Fruit fly (Drosophila melanogaster): ENCODE results near the gene Try29F.

DNA sequence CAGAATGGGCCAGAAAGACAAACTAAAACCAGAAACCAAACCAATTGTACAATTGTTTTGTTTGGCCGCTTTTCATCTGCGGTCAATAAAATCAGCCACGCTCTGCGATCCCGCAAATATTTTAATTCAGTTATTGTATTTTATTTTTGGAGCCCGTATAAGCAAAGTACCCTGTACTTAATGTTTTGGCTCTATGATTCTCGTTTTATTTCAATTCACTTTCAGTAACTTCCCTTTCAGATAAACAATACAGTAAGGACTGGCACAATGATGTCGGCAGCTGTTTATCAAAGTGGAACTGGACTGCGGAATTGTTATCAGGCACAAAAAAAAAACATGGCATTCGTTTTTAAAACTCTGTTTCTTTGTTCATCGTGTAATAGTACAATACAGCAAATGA is 49.7 kb upstream of the Try29F start:
- no peak for TF ChIP-seq Hnf4 (GFP tag; optimal IDR thresholded peaks at IDR 0.05)
- no peak for TF ChIP-seq tai (GFP tag; optimal IDR thresholded peaks at IDR 0.05)
- no peak for TF ChIP-seq OdsH (GFP tag; optimal IDR thresholded peaks at IDR 0.05)
- no peak for TF ChIP-seq Hr78 (GFP tag; optimal IDR thresholded peaks at IDR 0.05)
- no peak for TF ChIP-seq Myc (optimal IDR thresholded peaks at IDR 0.05)
- TF ChIP-seq foxo (GFP tag; optimal IDR thresholded peaks at IDR 0.05) = no peak
- no peak for TF ChIP-seq woc (GFP tag; optimal IDR thresholded peaks at IDR 0.05)
- TF ChIP-seq pan (optimal IDR thresholded peaks at IDR 0.05) = no peak

All from whole organism, wandering third instar larva.